Fruit fly (Drosophila melanogaster) whole organism, embryonic: ENCODE results near the gene JMJD4.

Experiments
- ATbp ChIP-seq: fragments of 200-800 bp; sonication (Bioruptor generic); optimal IDR thresholded peaks from 2 replicates; lab custom pipeline; 2017; ENCODE audit warnings: missing biosample characterization, mild to moderate bottlenecking, missing genetic modification characterization, missing genetic modification reagents
- CG10959 ChIP-seq: fragments of 200-800 bp; sonication (Bioruptor generic); IDR thresholded peaks from 2 replicates; pipeline ENCODE4 v1.3.6; 2022; ENCODE audit warnings: missing biosample characterization, missing genetic modification characterization
- CG12071 ChIP-seq: fragments of 200-800 bp; sonication (Bioruptor generic); optimal IDR thresholded peaks from 3 replicates; lab custom pipeline; 2018; ENCODE audit warnings: missing biosample characterization, mild to moderate bottlenecking, missing genetic modification characterization
- CG12219 ChIP-seq: fragments of 200-800 bp; sonication (Bioruptor generic); optimal IDR thresholded peaks from 3 replicates; lab custom pipeline; 2018; ENCODE audit warnings: missing biosample characterization, mild to moderate bottlenecking, missing genetic modification characterization
- CG14965 ChIP-seq: fragments of 200-800 bp; sonication (Bioruptor generic); optimal IDR thresholded peaks from 2 replicates; lab custom pipeline; 2016; ENCODE audit warnings: missing biosample characterization, missing genetic modification characterization, borderline replicate concordance
- CG15073 ChIP-seq: fragments of 200-800 bp; sonication (Bioruptor generic); optimal IDR thresholded peaks from 2 replicates; lab custom pipeline; 2016; ENCODE audit warnings: missing biosample characterization, missing genetic modification characterization
- CG1529 ChIP-seq: fragments of 200-800 bp; sonication (Bioruptor generic); optimal IDR thresholded peaks from 3 replicates; lab custom pipeline; 2018; ENCODE audit warnings: missing biosample characterization, missing genetic modification characterization
- CG17186 ChIP-seq: fragments of 200-800 bp; sonication (Bioruptor generic); optimal IDR thresholded peaks from 3 replicates; lab custom pipeline; 2017; ENCODE audit warnings: missing biosample characterization, missing genetic modification reagents, missing genetic modification characterization
- CG17328 ChIP-seq: fragments of 200-800 bp; sonication (Bioruptor generic); IDR thresholded peaks from 2 replicates; pipeline ENCODE4 v1.3.6; 2022; ENCODE audit warnings: missing biosample characterization, missing genetic modification characterization
- CG1792 ChIP-seq: fragments of 200-800 bp; sonication (Bioruptor generic); optimal IDR thresholded peaks from 2 replicates; lab custom pipeline; 2016; ENCODE audit warnings: missing biosample characterization, missing genetic modification characterization
- CG18619 ChIP-seq: fragments of 200-800 bp; sonication (Bioruptor generic); optimal IDR thresholded peaks from 3 replicates; lab custom pipeline; 2017; ENCODE audit warnings: missing biosample characterization, mild to moderate bottlenecking, missing genetic modification characterization
- CG2875 ChIP-seq: fragments of 200-800 bp; sonication (Bioruptor generic); optimal IDR thresholded peaks from 2 replicates; lab custom pipeline; 2017; ENCODE audit warnings: missing biosample characterization, mild to moderate bottlenecking, missing genetic modification characterization, missing genetic modification reagents
- CG30431 ChIP-seq: fragments of 200-800 bp; sonication (Bioruptor generic); optimal IDR thresholded peaks from 2 replicates; lab custom pipeline; 2017; ENCODE audit warnings: missing biosample characterization, missing genetic modification characterization
- CG32532 ChIP-seq: fragments of 200-800 bp; sonication (Bioruptor generic); IDR thresholded peaks from 2 replicates; pipeline ENCODE4 v1.3.6; 2022; ENCODE audit warnings: missing biosample characterization, missing genetic modification characterization
- CG34376 ChIP-seq: fragments of 200-800 bp; sonication (Bioruptor generic); optimal IDR thresholded peaks from 2 replicates; lab custom pipeline; 2018; ENCODE audit warnings: missing biosample characterization, mild to moderate bottlenecking, missing genetic modification characterization
- CG6854 ChIP-seq: fragments of 200-800 bp; sonication (Bioruptor generic); optimal IDR thresholded peaks from 3 replicates; lab custom pipeline; 2017; ENCODE audit warnings: missing biosample characterization, mild to moderate bottlenecking, missing genetic modification characterization
- CG7839 ChIP-seq: fragments of 200-800 bp; sonication (Bioruptor generic); optimal IDR thresholded peaks from 3 replicates; lab custom pipeline; 2018; ENCODE audit warnings: missing biosample characterization, mild to moderate bottlenecking, missing genetic modification characterization, moderate library complexity
- CG9437 ChIP-seq: fragments of 200-800 bp; sonication (Bioruptor generic); optimal IDR thresholded peaks from 2 replicates; lab custom pipeline; 2018; ENCODE audit warnings: missing biosample characterization, mild to moderate bottlenecking, missing genetic modification characterization
- CG9797 ChIP-seq: fragments of 200-800 bp; sonication (Bioruptor generic); optimal IDR thresholded peaks from 3 replicates; lab custom pipeline; 2018; ENCODE audit warnings: missing biosample characterization, mild to moderate bottlenecking, missing genetic modification characterization
- CG9876 ChIP-seq: fragments of 200-800 bp; sonication (Bioruptor generic); optimal IDR thresholded peaks from 2 replicates; lab custom pipeline; 2016; ENCODE audit warnings: missing biosample characterization, missing genetic modification characterization
- CrebB ChIP-seq: fragments of 200-800 bp; sonication (Bioruptor generic); optimal IDR thresholded peaks from 3 replicates; lab custom pipeline; 2018; ENCODE audit warnings: missing biosample characterization, mild to moderate bottlenecking, missing genetic modification characterization
- E2f1 ChIP-seq: fragments of 200-800 bp; sonication (Bioruptor generic); IDR thresholded peaks from 2 replicates; pipeline ENCODE4 v1.3.6; 2022; ENCODE audit warnings: missing biosample characterization, missing genetic modification characterization
- Hsf ChIP-seq: fragments of 200-800 bp; sonication (Bioruptor generic); optimal IDR thresholded peaks from 3 replicates; lab custom pipeline; 2016; ENCODE audit warnings: missing biosample characterization, missing genetic modification characterization
- Jarid2 ChIP-seq: fragments of 200-800 bp; sonication (Bioruptor generic); optimal IDR thresholded peaks from 3 replicates; lab custom pipeline; 2017; ENCODE audit warnings: mild to moderate bottlenecking, missing biosample characterization, missing genetic modification reagents, missing genetic modification characterization
- Kr ChIP-seq: fragments of 200-800 bp; sonication (Bioruptor generic); optimal IDR thresholded peaks from 2 replicates; lab custom pipeline; 2017; ENCODE audit warnings: missing biosample characterization, mild to moderate bottlenecking, missing genetic modification characterization
- Lim3 ChIP-seq: fragments of 200-800 bp; sonication (Bioruptor generic); IDR thresholded peaks from 2 replicates; pipeline ENCODE4 v1.3.6; 2022; ENCODE audit warnings: missing biosample characterization, missing genetic modification characterization
- MBD-R2 ChIP-seq: fragments of 200-800 bp; sonication (Bioruptor generic); IDR thresholded peaks from 2 replicates; pipeline ENCODE4 v1.3.6; 2022; ENCODE audit warnings: missing biosample characterization, missing genetic modification characterization
- Med ChIP-seq: fragments of 200-800 bp; sonication (Bioruptor generic); peaks from one replicate; lab custom pipeline; 2016; ENCODE audit warnings: missing biosample characterization, missing genetic modification characterization, mild to moderate bottlenecking, inconsistent platforms, moderate library complexity
- Oaz ChIP-seq: fragments of 200-800 bp; sonication (Bioruptor generic); IDR thresholded peaks from 2 replicates; pipeline ENCODE4 v1.3.6; 2022; ENCODE audit warnings: missing biosample characterization, missing genetic modification characterization
- Ptx1 ChIP-seq: fragments of 200-800 bp; sonication (Bioruptor generic); IDR thresholded peaks from 2 replicates; pipeline ENCODE4 v1.3.6; 2022; ENCODE audit warnings: missing biosample characterization, missing genetic modification characterization
- Ssrp ChIP-seq: fragments of 200-800 bp; sonication (Bioruptor generic); optimal IDR thresholded peaks from 2 replicates; lab custom pipeline; 2018; ENCODE audit warnings: missing biosample characterization, mild to moderate bottlenecking, missing genetic modification characterization, moderate library complexity
- Tbp ChIP-seq: fragments of >200 bp; optimal IDR thresholded peaks from 2 replicates; lab custom pipeline; 2018; ENCODE audit warnings: missing biosample characterization, missing genetic modification characterization
- ash1 ChIP-seq: fragments of 200-800 bp; sonication (Bioruptor generic); optimal IDR thresholded peaks from 2 replicates; lab custom pipeline; 2018; ENCODE audit warnings: missing biosample characterization, mild to moderate bottlenecking, missing genetic modification characterization
- ato ChIP-seq: fragments of 200-800 bp; sonication (Bioruptor generic); IDR thresholded peaks from 2 replicates; pipeline ENCODE4 v1.3.6; 2022; ENCODE audit warnings: missing biosample characterization, missing genetic modification characterization; ENCODE audit not compliant: partially characterized antibody
- bowl ChIP-seq: fragments of 200-800 bp; sonication (Bioruptor generic); IDR thresholded peaks from 2 replicates; pipeline ENCODE4 v1.3.6; 2022; ENCODE audit warnings: missing biosample characterization, missing genetic modification characterization
- br ChIP-seq: fragments of >200 bp; optimal IDR thresholded peaks from 2 replicates; lab custom pipeline; 2017
- btn ChIP-seq: fragments of 200-800 bp; sonication (Bioruptor generic); optimal IDR thresholded peaks from 2 replicates; lab custom pipeline; 2016; ENCODE audit warnings: missing biosample characterization, missing genetic modification characterization
- cas ChIP-seq: fragments of 200-800 bp; sonication (Bioruptor generic); IDR thresholded peaks from 2 replicates; pipeline ENCODE4 v1.3.6; 2022; ENCODE audit warnings: missing biosample characterization, missing genetic modification characterization
- corto ChIP-seq: fragments of 200-800 bp; sonication (Bioruptor generic); optimal IDR thresholded peaks from 2 replicates; lab custom pipeline; 2016; ENCODE audit warnings: missing biosample characterization, mild to moderate bottlenecking, missing genetic modification characterization, moderate library complexity
- en ChIP-seq: fragments of 200-800 bp; sonication (Bioruptor generic); optimal IDR thresholded peaks from 2 replicates; lab custom pipeline; 2016; ENCODE audit warnings: missing biosample characterization, missing genetic modification characterization
- exex ChIP-seq: fragments of 200-800 bp; sonication (Bioruptor generic); optimal IDR thresholded peaks from 4 replicates; lab custom pipeline; 2018; ENCODE audit warnings: missing biosample characterization, mild to moderate bottlenecking, missing genetic modification characterization, moderate library complexity
- gsb-n ChIP-seq: fragments of 200-800 bp; sonication (Bioruptor generic); optimal IDR thresholded peaks from 3 replicates; lab custom pipeline; 2018; ENCODE audit warnings: missing biosample characterization, mild to moderate bottlenecking, missing genetic modification characterization
- hb ChIP-seq: fragments of 200-800 bp; sonication (Bioruptor generic); IDR thresholded peaks from 3 replicates; pipeline ENCODE4 v1.3.6; 2022; ENCODE audit warnings: missing biosample characterization, missing genetic modification characterization; ENCODE audit not compliant: partially characterized antibody
- knrl ChIP-seq: fragments of 200-800 bp; sonication (Bioruptor generic); IDR thresholded peaks from 3 replicates; pipeline ENCODE4 v1.3.6; 2022; ENCODE audit warnings: missing biosample characterization, missing genetic modification characterization; ENCODE audit not compliant: partially characterized antibody
- odd ChIP-seq: fragments of 200-800 bp; sonication (Bioruptor generic); optimal IDR thresholded peaks from 2 replicates; lab custom pipeline; 2017; ENCODE audit warnings: missing biosample characterization, mild to moderate bottlenecking, missing genetic modification characterization
- org-1 ChIP-seq: fragments of 200-800 bp; sonication (Bioruptor generic); optimal IDR thresholded peaks from 2 replicates; lab custom pipeline; 2017; ENCODE audit warnings: missing biosample characterization, missing genetic modification characterization
- pzg ChIP-seq: fragments of 200-800 bp; sonication (Bioruptor generic); optimal IDR thresholded peaks from 3 replicates; lab custom pipeline; 2018; ENCODE audit warnings: missing biosample characterization, mild to moderate bottlenecking, missing genetic modification characterization, moderate library complexity
- sob ChIP-seq: fragments of 200-800 bp; sonication (Bioruptor generic); IDR thresholded peaks from 2 replicates; pipeline ENCODE4 v1.3.6; 2022; ENCODE audit warnings: missing biosample characterization, missing genetic modification characterization
- stwl ChIP-seq: fragments of 200-800 bp; sonication (Bioruptor generic); optimal IDR thresholded peaks from 3 replicates; lab custom pipeline; 2018; ENCODE audit warnings: missing biosample characterization, mild to moderate bottlenecking, missing genetic modification characterization, moderate library complexity
- twi ChIP-seq: fragments of 200-800 bp; optimal IDR thresholded peaks from 2 replicates; lab custom pipeline; 2019; ENCODE audit warnings: missing biosample characterization, mild to moderate bottlenecking, missing genetic modification characterization, moderate library complexity

The JMJD4 gene

dm6 chr2L:18137591-18138247, 21.4 kb downstream of the JMJD4 start, which contains the start of gene kel (continued):
- TF ChIP-seq CG14965 (no peak), knrl (peak; percentile 76), CG6854 (GFP tag; lab: Kevin White, UChicago) (peak; percentile 50), sob (GFP tag; lab: Robert Waterston, UW) (peak; percentile 59), CG12219 (GFP tag; lab: Kevin White, UChicago) (peak; percentile 44), twi (no peak), CG17186 (GFP tag; lab: Kevin White, UChicago) (peak; percentile 22), CG7839 (tag; lab: Kevin White, UChicago) (peak; percentile 40), CG1529 (GFP tag; lab: Kevin White, UChicago) (peak; percentile 7), bowl (GFP tag; lab: Robert Waterston, UW) (no peak), Tbp (GFP tag; lab: Kevin White, UChicago) (no peak), CG2875 (GFP tag; lab: Kevin White, UChicago) (peak; percentile 33), ash1 (no peak), CG30431 (GFP tag; lab: Kevin White, UChicago) (no peak), Med (GFP tag; lab: Kevin White, UChicago) (peak; percentile 93), CG12071 (GFP tag; lab: Kevin White, UChicago) (peak; percentile 69), CG15073 (GFP tag; lab: Kevin White, UChicago) (no peak), Lim3 (no peak), CG18619 (no peak), ato (GFP tag; lab: Robert Waterston, UW) (peak; percentile 72), CG32532 (GFP tag; lab: Robert Waterston, UW) (peak; percentile 58; the same call in 1 of the 2 replicates), Oaz (no peak), CG10959 (GFP tag; lab: Robert Waterston, UW) (no peak), E2f1 (no peak), CG34376 (GFP tag; lab: Kevin White, UChicago) (peak; percentile 89), stwl (tag; lab: Kevin White, UChicago) (peak; percentile 99), btn (no peak), en (GFP tag; lab: Kevin White, UChicago) (no peak), exex (no peak), CrebB (peak; percentile 76), CG9437 (GFP tag; lab: Kevin White, UChicago) (no peak), gsb-n (no peak), hb (peak; percentile 66; the same call in 1 of the 3 replicates), Kr (GFP tag; lab: Kevin White, UChicago) (no peak), odd (GFP tag; lab: Kevin White, UChicago) (peak; percentile 68), pzg (GFP tag; lab: Kevin White, UChicago) (peak; percentile 86), Hsf (peak; percentile 47), Jarid2 (GFP tag; lab: Kevin White, UChicago) (peak; percentile 80), org-1 (GFP tag; lab: Kevin White, UChicago) (peak; percentile 11), CG17328 (GFP tag; lab: Robert Waterston, UW) (peak; percentile 54), CG1792 (GFP tag; lab: Kevin White, UChicago) (no peak), cas (no peak), CG9797 (GFP tag; lab: Kevin White, UChicago) (peak; percentile 90), ATbp (GFP tag; lab: Kevin White, UChicago) (no peak), Ptx1 (GFP tag; lab: Robert Waterston, UW) (no peak), corto (GFP tag; lab: Kevin White, UChicago) (no peak), br (lab: Kevin White, UChicago) (no peak), CG9876 (GFP tag; lab: Kevin White, UChicago) (no peak), Ssrp (tag; lab: Kevin White, UChicago) (peak; percentile 25), MBD-R2 (GFP tag; lab: Robert Waterston, UW) (peak; percentile 73; the same call in 1 of the 2 replicates)
